Worm (Caenorhabditis elegans) whole organism, young adult: ENCODE data around the gene mex-1.
A peak's percentile ranks its signal among the peaks of the same experiment; 100 is the strongest.

Source experiments
- B0019.2 ChIP-seq: fragments of 200-800 bp; sonication (Bioruptor generic); conservative IDR thresholded peaks from 2 replicates; pipeline ENCODE4 v1.3.6; 2022; ENCODE audit warnings: missing genetic modification reagents, missing genetic modification characterization, missing compliant biosample characterization
- B0035.1 ChIP-seq: sonication (generic microtip); optimal IDR thresholded peaks from 2 replicates; lab custom pipeline; 2016; ENCODE audit warnings: missing genetic modification characterization, mild to moderate bottlenecking, missing compliant biosample characterization, missing genotype, missing genetic modification reagents
- C06A6.2 ChIP-seq: fragments of 200-800 bp; sonication (Bioruptor generic); conservative IDR thresholded peaks from 2 replicates; pipeline ENCODE4 v1.3.6; 2022; ENCODE audit warnings: missing genetic modification characterization, missing compliant biosample characterization
- F22D6.2 ChIP-seq: sonication (generic microtip); optimal IDR thresholded peaks from 2 replicates; lab custom pipeline; 2016; ENCODE audit warnings: mild to moderate bottlenecking, missing genetic modification characterization, missing compliant biosample characterization
- F23B12.7 ChIP-seq: sonication (generic microtip); optimal IDR thresholded peaks from 2 replicates; lab custom pipeline; 2017; ENCODE audit warnings: missing genetic modification characterization, mild to moderate bottlenecking, missing compliant biosample characterization, antibody characterized with exemption, moderate library complexity; ENCODE audit not compliant: insufficient read depth
- F33H1.4 ChIP-seq: fragments of 200-800 bp; sonication (Bioruptor generic); IDR thresholded peaks from 2 replicates; pipeline ENCODE4 v1.3.6; 2022; ENCODE audit warnings: missing genetic modification reagents, missing genetic modification characterization, missing compliant biosample characterization
- F37B4.10 ChIP-seq: fragments of 200-800 bp; sonication (Bioruptor generic); IDR thresholded peaks from 2 replicates; pipeline ENCODE4 v1.3.6; 2022; ENCODE audit warnings: missing genetic modification characterization, missing compliant biosample characterization
- F39B2.1 ChIP-seq: fragments of 200-800 bp; sonication (Bioruptor generic); IDR thresholded peaks from 2 replicates; pipeline ENCODE4 v1.3.6; 2022; ENCODE audit warnings: missing genetic modification reagents, missing genetic modification characterization, missing compliant biosample characterization
- Y53F4B.3 ChIP-seq: fragments of 200-800 bp; sonication (Bioruptor generic); IDR thresholded peaks from 2 replicates; pipeline ENCODE4 v1.3.6; 2022; ENCODE audit warnings: missing genetic modification reagents, missing genetic modification characterization, missing compliant biosample characterization
- Y56A3A.18 ChIP-seq: fragments of 200-800 bp; sonication (Bioruptor generic); IDR thresholded peaks from 2 replicates; pipeline ENCODE4 v1.3.6; 2022; ENCODE audit warnings: missing genetic modification reagents, missing genetic modification characterization, missing compliant biosample characterization
- Y67H2A.10 ChIP-seq: fragments of 200-800 bp; sonication (Bioruptor generic); conservative IDR thresholded peaks from 2 replicates; pipeline ENCODE4 v1.3.6; 2022; ENCODE audit warnings: missing genetic modification reagents, missing genetic modification characterization, missing compliant biosample characterization
- Y79H2A.3 ChIP-seq: fragments of 200-800 bp; sonication (Bioruptor generic); conservative IDR thresholded peaks from 2 replicates; pipeline ENCODE4 v1.3.6; 2022; ENCODE audit warnings: missing genetic modification reagents, missing genetic modification characterization, missing compliant biosample characterization
- ama-1 ChIP-seq, 3 experiments: fragments of 150-350 bp in 1 of 3; sonication (generic microtip) in 2 of 3; optimal IDR thresholded peaks; 2 replicates each; lab custom pipeline; 2014 to 2018; ENCODE audit warnings: missing biosample characterization in 2 of 3, missing genetic modification characterization in 2 of 3, missing genetic modification reagents in 2 of 3
- aptf-2 ChIP-seq: fragments of 200-800 bp; sonication (Bioruptor generic); conservative IDR thresholded peaks from 2 replicates; pipeline ENCODE4 v1.3.6; 2022; ENCODE audit warnings: missing genetic modification reagents, missing genetic modification characterization, missing compliant biosample characterization
- attf-5 ChIP-seq: fragments of 200-800 bp; sonication (Bioruptor generic); optimal IDR thresholded peaks from 2 replicates; lab custom pipeline; 2018; ENCODE audit warnings: mild to moderate bottlenecking, missing genetic modification characterization, missing compliant biosample characterization
- attf-6 ChIP-seq: fragments of 200-800 bp; sonication (Bioruptor generic); IDR thresholded peaks from 2 replicates; pipeline ENCODE4 v1.3.6; 2022; ENCODE audit warnings: missing genetic modification reagents, missing genetic modification characterization, missing compliant biosample characterization
- ceh-27 ChIP-seq: fragments of 200-800 bp; sonication (Bioruptor generic); optimal IDR thresholded peaks from 2 replicates; lab custom pipeline; 2018; ENCODE audit warnings: mild to moderate bottlenecking, missing genetic modification characterization, moderate library complexity, missing compliant biosample characterization
- ceh-91 ChIP-seq: fragments of 200-800 bp; sonication (Bioruptor generic); IDR thresholded peaks from 2 replicates; pipeline ENCODE4 v1.3.6; 2022; ENCODE audit warnings: missing genetic modification reagents, missing genetic modification characterization, missing compliant biosample characterization
- chd-7 ChIP-seq: sonication (generic microtip); optimal IDR thresholded peaks from 2 replicates; lab custom pipeline; 2016; ENCODE audit warnings: mild to moderate bottlenecking, missing genetic modification characterization, moderate library complexity, missing compliant biosample characterization
- efl-1 ChIP-seq: fragments of 150-350 bp; optimal IDR thresholded peaks from 2 replicates; lab custom pipeline; 2014; ENCODE audit warnings: missing biosample characterization, missing genetic modification reagents, missing genetic modification characterization
- fkh-3 ChIP-seq: sonication (generic microtip); optimal IDR thresholded peaks from 2 replicates; lab custom pipeline; 2016; ENCODE audit warnings: mild to moderate bottlenecking, missing genetic modification characterization, missing compliant biosample characterization
- gei-17 ChIP-seq: fragments of 200-800 bp; sonication (Bioruptor generic); optimal IDR thresholded peaks from 2 replicates; lab custom pipeline; 2018; ENCODE audit warnings: mild to moderate bottlenecking, missing genetic modification characterization, missing compliant biosample characterization
- hlh-26 ChIP-seq: fragments of 200-800 bp; sonication (Bioruptor generic); conservative IDR thresholded peaks from 2 replicates; pipeline ENCODE4 v1.3.6; 2022; ENCODE audit warnings: missing genetic modification reagents, missing genetic modification characterization, missing compliant biosample characterization
- hmg-20 ChIP-seq: fragments of 200-800 bp; sonication (Bioruptor generic); IDR thresholded peaks from 2 replicates; pipeline ENCODE4 v1.3.6; 2022; ENCODE audit warnings: missing genetic modification reagents, missing genetic modification characterization, missing compliant biosample characterization
- hrde-1 ChIP-seq: sonication (generic microtip); optimal IDR thresholded peaks from 2 replicates; lab custom pipeline; 2016; ENCODE audit warnings: missing genetic modification characterization, mild to moderate bottlenecking, missing compliant biosample characterization, moderate library complexity, missing genotype, missing genetic modification reagents, borderline replicate concordance
- let-526 ChIP-seq: fragments of 200-800 bp; sonication (Bioruptor generic); IDR thresholded peaks from 2 replicates; pipeline ENCODE4 v1.3.6; 2022; ENCODE audit warnings: missing genetic modification reagents, missing genetic modification characterization, missing compliant biosample characterization
- lin-26 ChIP-seq: fragments of 200-800 bp; sonication (Bioruptor generic); IDR thresholded peaks from 2 replicates; pipeline ENCODE4 v1.3.6; 2022; ENCODE audit warnings: missing genetic modification reagents, missing genetic modification characterization, missing compliant biosample characterization
- lin-35 ChIP-seq, 3 experiments: fragments of 150-350 bp in 2 of 3; sonication (generic microtip) in 1 of 3; optimal IDR thresholded peaks; 2 replicates each; lab custom pipeline; 2014 to 2018; ENCODE audit warnings: missing biosample characterization in 3 of 3, missing genetic modification characterization in 3 of 3, missing genetic modification reagents in 3 of 3
- madf-6 ChIP-seq: fragments of 200-800 bp; sonication (Bioruptor generic); IDR thresholded peaks from 2 replicates; pipeline ENCODE4 v1.3.6; 2022; ENCODE audit warnings: missing genetic modification reagents, missing genetic modification characterization, missing compliant biosample characterization
- madf-8 ChIP-seq: fragments of 200-800 bp; sonication (Bioruptor generic); conservative IDR thresholded peaks from 2 replicates; pipeline ENCODE4 v1.3.6; 2022; ENCODE audit warnings: missing genetic modification reagents, missing genetic modification characterization, missing compliant biosample characterization
- mcd-1 ChIP-seq: fragments of 200-800 bp; sonication (Bioruptor generic); IDR thresholded peaks from 2 replicates; pipeline ENCODE4 v1.3.6; 2022; ENCODE audit warnings: missing genetic modification reagents, missing genetic modification characterization, missing compliant biosample characterization
- mxl-1 ChIP-seq: sonication (generic microtip); optimal IDR thresholded peaks from 2 replicates; lab custom pipeline; 2016; ENCODE audit warnings: missing genetic modification characterization, missing compliant biosample characterization
- nfyb-1 ChIP-seq: fragments of 200-800 bp; sonication (Bioruptor generic); IDR thresholded peaks from 2 replicates; pipeline ENCODE4 v1.3.6; 2022; ENCODE audit warnings: missing genetic modification reagents, missing genetic modification characterization, missing compliant biosample characterization
- pha-4 ChIP-seq: fragments of 150-350 bp; sonication (generic microtip); optimal IDR thresholded peaks from 2 replicates; lab custom pipeline; 2014; ENCODE audit warnings: missing biosample characterization, missing genetic modification reagents, missing genetic modification characterization
- rpc-1 ChIP-seq, 2 experiments: fragments of 150-350 bp in 1 of 2; sonication (generic microtip) in 1 of 2; optimal IDR thresholded peaks; 2 replicates each; lab custom pipeline; 2014 to 2018; ENCODE audit warnings: missing biosample characterization in 1 of 2, missing genetic modification characterization in 1 of 2, missing genetic modification reagents in 1 of 2, missing genotype in 1 of 2
- snpc-4 ChIP-seq, 5 experiments: fragments of 150-350 bp in 1 of 5; sonication (generic microtip) in 4 of 5; optimal IDR thresholded peaks; 2 replicates each; lab custom pipeline; 2014 to 2018; ENCODE audit warnings: missing genetic modification characterization in 5 of 5, missing biosample characterization in 3 of 5, antibody characterized with exemption in 2 of 5, mild to moderate bottlenecking in 2 of 5, missing compliant biosample characterization in 2 of 5, missing genotype in 2 of 5, moderate library complexity in 2 of 5, missing genetic modification reagents in 1 of 5
- somi-1 ChIP-seq: fragments of 200-800 bp; sonication (Bioruptor generic); optimal IDR thresholded peaks from 2 replicates; lab custom pipeline; 2018; ENCODE audit warnings: mild to moderate bottlenecking, missing genetic modification characterization, missing compliant biosample characterization
- tbp1 ChIP-seq: fragments of 200-800 bp; sonication (Bioruptor generic); optimal IDR thresholded peaks from 2 replicates; lab custom pipeline; 2018; ENCODE audit warnings: mild to moderate bottlenecking, missing genetic modification characterization, missing compliant biosample characterization
- unc-130 ChIP-seq: sonication (generic microtip); optimal IDR thresholded peaks from 2 replicates; lab custom pipeline; 2016; ENCODE audit warnings: missing genetic modification reagents, missing genetic modification characterization, missing compliant biosample characterization
- xnd-1 ChIP-seq: sonication (generic microtip); optimal IDR thresholded peaks from 2 replicates; lab custom pipeline; 2016; ENCODE audit warnings: missing genotype, missing genetic modification reagents, missing genetic modification characterization, missing compliant biosample characterization
- zfh-2 ChIP-seq: fragments of 200-800 bp; sonication (Bioruptor generic); conservative IDR thresholded peaks from 2 replicates; pipeline ENCODE4 v1.3.6; 2022; ENCODE audit warnings: missing genetic modification reagents, missing genetic modification characterization, missing compliant biosample characterization
- zim-3 ChIP-seq: sonication (generic microtip); optimal IDR thresholded peaks from 2 replicates; lab custom pipeline; 2017; ENCODE audit warnings: mild to moderate bottlenecking, missing genetic modification characterization, moderate library complexity, missing compliant biosample characterization
- ztf-22 ChIP-seq: fragments of 200-800 bp; sonication (Bioruptor generic); optimal IDR thresholded peaks from 2 replicates; lab custom pipeline; 2018; ENCODE audit warnings: mild to moderate bottlenecking, missing genetic modification characterization, moderate library complexity, missing compliant biosample characterization
- ztf-25 ChIP-seq: fragments of 200-800 bp; sonication (Bioruptor generic); IDR thresholded peaks from 2 replicates; pipeline ENCODE4 v1.3.6; 2022; ENCODE audit warnings: missing genetic modification reagents, missing genetic modification characterization, missing compliant biosample characterization
- ztf-26 ChIP-seq: sonication (generic microtip); optimal IDR thresholded peaks from 2 replicates; lab custom pipeline; 2017; ENCODE audit warnings: missing genetic modification characterization, missing compliant biosample characterization
- ztf-28 ChIP-seq: fragments of 200-800 bp; sonication (Bioruptor generic); IDR thresholded peaks from 2 replicates; pipeline ENCODE4 v1.3.6; 2022; ENCODE audit warnings: missing genetic modification reagents, missing genetic modification characterization, missing compliant biosample characterization

The mex-1 gene

DNA sequence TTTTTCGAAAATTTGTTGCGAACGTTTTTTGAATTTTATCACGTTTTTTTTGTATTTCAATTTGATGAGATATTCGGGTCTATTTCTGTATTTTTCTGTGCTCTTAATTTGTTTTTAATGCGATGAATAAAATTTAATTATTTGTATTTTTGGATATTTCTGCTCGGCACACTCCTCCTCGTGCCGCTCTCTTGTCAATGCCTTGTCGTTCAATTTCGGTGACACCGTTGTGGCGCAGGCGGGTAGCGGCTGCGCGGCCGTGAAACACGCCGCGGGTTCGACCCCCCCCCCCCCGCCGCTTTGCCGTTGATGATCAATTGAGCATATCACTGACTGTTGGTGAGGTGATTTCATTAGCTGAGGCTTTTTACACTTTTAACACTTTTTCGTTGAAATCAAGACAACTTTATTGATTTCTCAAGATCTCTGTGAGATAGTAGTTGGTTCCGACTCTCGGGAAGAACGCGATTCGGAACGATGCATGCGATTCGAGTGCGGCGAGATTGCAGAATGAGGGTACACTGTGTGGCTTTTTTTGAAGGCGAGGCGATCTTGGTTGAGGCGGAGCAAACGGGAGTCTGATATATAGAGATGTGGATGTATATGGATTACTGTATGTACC lies 7.7 kb upstream of the mex-1 start (continued):
- TF ChIP-seq let-526 (GFP tag; lab: Robert Waterston, UW) = peak; percentile 96
- peak; percentile 89 for TF ChIP-seq attf-6 (GFP tag; lab: Robert Waterston, UW)
- TF ChIP-seq C06A6.2 (GFP tag; lab: Robert Waterston, UW) = peak; percentile 83
- peak in 2 of 3 experiments; percentile 46 to 55 for TF ChIP-seq lin-35 (GFP tag; optimal IDR thresholded peaks at IDR 0.05; lab: Kevin White, UChicago)
- TF ChIP-seq ceh-27 (GFP tag; lab: Kevin White, UChicago) = peak; percentile 96
- peak; percentile 87 for TF ChIP-seq B0019.2 (GFP tag; lab: Robert Waterston, UW)
- TF ChIP-seq tbp1 (GFP tag; lab: Kevin White, UChicago) = peak; percentile 100
- TF ChIP-seq mcd-1 (GFP tag; lab: Robert Waterston, UW) = peak; percentile 93
- peak; percentile 97 for TF ChIP-seq nfyb-1 (GFP tag; lab: Robert Waterston, UW)
- peak; percentile 95 for TF ChIP-seq somi-1 (GFP tag; lab: Kevin White, UChicago)
- peak; percentile 80 for TF ChIP-seq F22D6.2 (tag; lab: Kevin White, UChicago)
- TF ChIP-seq zim-3 = peak; percentile 99
- peak; percentile 92 for TF ChIP-seq F39B2.1 (GFP tag; lab: Robert Waterston, UW)
- peak; percentile 49 for TF ChIP-seq efl-1
- TF ChIP-seq mxl-1 = peak; percentile 98
- peak; percentile 100 for TF ChIP-seq lin-26
- peak; percentile 91 for TF ChIP-seq hmg-20 (GFP tag; lab: Robert Waterston, UW)
- peak; percentile 96 for TF ChIP-seq Y56A3A.18 (GFP tag; lab: Robert Waterston, UW)
- TF ChIP-seq ztf-26 (tag; lab: Kevin White, UChicago) = peak; percentile 95
- TF ChIP-seq rpc-1 (optimal IDR thresholded peaks at IDR 0.05; lab: Kevin White, UChicago) = peak; percentile 89
- TF ChIP-seq rpc-1 (tag; optimal IDR thresholded peaks at IDR 0.05; lab: Kevin White, UChicago) = peak; percentile 96
- no peak for TF ChIP-seq ama-1 (optimal IDR thresholded peaks at IDR 0.05; lab: Kevin White, UChicago)
- peak; percentile 90 to 96 for TF ChIP-seq ama-1 (GFP tag; optimal IDR thresholded peaks at IDR 0.05; lab: Kevin White, UChicago)
- peak; percentile 88 for TF ChIP-seq snpc-4 (GFP tag; optimal IDR thresholded peaks at IDR 0.05; lab: Kevin White, UChicago)
- peak; percentile 14 to 85 (median 78) for TF ChIP-seq snpc-4 (tag; optimal IDR thresholded peaks at IDR 0.05; lab: Kevin White, UChicago)
- TF ChIP-seq ztf-25 (GFP tag; lab: Robert Waterston, UW) = peak; percentile 99
- peak; percentile 92 for TF ChIP-seq B0035.1
- TF ChIP-seq F37B4.10 (GFP tag; lab: Robert Waterston, UW) = peak; percentile 98
- TF ChIP-seq gei-17 (GFP tag; lab: Kevin White, UChicago) = peak; percentile 78
- peak; percentile 77 for TF ChIP-seq madf-8 (GFP tag; lab: Robert Waterston, UW)
- peak; percentile 81; the same call in 1 of the 2 replicates for TF ChIP-seq hlh-26
- TF ChIP-seq zfh-2 (GFP tag; lab: Robert Waterston, UW) = peak; percentile 100
- TF ChIP-seq attf-5 (GFP tag; lab: Kevin White, UChicago) = peak; percentile 95
- peak; percentile 99 for TF ChIP-seq fkh-3
- TF ChIP-seq ztf-28 (GFP tag; lab: Robert Waterston, UW) = peak; percentile 98
- peak; percentile 94 for TF ChIP-seq Y79H2A.3 (GFP tag; lab: Robert Waterston, UW)
- peak; percentile 76 for TF ChIP-seq F33H1.4 (GFP tag; lab: Robert Waterston, UW)
- peak; percentile 89 for TF ChIP-seq Y53F4B.3 (GFP tag; lab: Robert Waterston, UW)
- peak; percentile 98 for TF ChIP-seq chd-7 (tag; lab: Kevin White, UChicago)
- TF ChIP-seq F23B12.7 = peak; percentile 82
- peak; percentile 97 for TF ChIP-seq hrde-1
- peak; percentile 91 for TF ChIP-seq Y67H2A.10 (GFP tag; lab: Robert Waterston, UW)
- TF ChIP-seq ztf-22 (GFP tag; lab: Kevin White, UChicago) = peak; percentile 92
- peak; percentile 86 for TF ChIP-seq ceh-91 (GFP tag; lab: Robert Waterston, UW)
- TF ChIP-seq unc-130 (GFP tag; lab: Kevin White, UChicago) = peak; percentile 95
- TF ChIP-seq aptf-2 = peak; percentile 68; the same call in 1 of the 2 replicates
- no peak for TF ChIP-seq pha-4 (tag; lab: Kevin White, UChicago)
- peak; percentile 59 for TF ChIP-seq xnd-1
- TF ChIP-seq madf-6 (GFP tag; lab: Robert Waterston, UW) = peak; percentile 90
